Worm (Caenorhabditis elegans) whole organism, midembryonic: Measurements from ENCODE around the gene T24E12.13.

ENCODE experiments used
- T22C8.4 ChIP-seq: fragments of 200-800 bp; sonication (Bioruptor generic); IDR thresholded peaks from 2 replicates; pipeline ENCODE4 v1.3.6; 2022; ENCODE audit warnings: missing genetic modification characterization, missing compliant biosample characterization
- cog-1 ChIP-seq: sonication (generic microtip); optimal IDR thresholded peaks from 2 replicates; lab custom pipeline; 2016; ENCODE audit warnings: missing genetic modification characterization, missing compliant biosample characterization
- flt-1 ChIP-seq: fragments of 200-800 bp; sonication (Bioruptor generic); IDR thresholded peaks from 2 replicates; pipeline ENCODE4 v1.3.6; 2022; ENCODE audit warnings: missing genetic modification characterization, missing compliant biosample characterization
- klf-2 ChIP-seq: fragments of 200-800 bp; sonication (Bioruptor generic); conservative IDR thresholded peaks from 2 replicates; pipeline ENCODE4 v1.3.6; 2022; ENCODE audit warnings: missing genetic modification reagents, missing genetic modification characterization, missing compliant biosample characterization
- med-1 ChIP-seq: sonication (generic microtip); optimal IDR thresholded peaks from 2 replicates; lab custom pipeline; 2017; ENCODE audit warnings: missing genetic modification characterization, mild to moderate bottlenecking, missing compliant biosample characterization, antibody characterized with exemption, missing genetic modification reagents; ENCODE audit not compliant: insufficient read depth
- ref-1 ChIP-seq: fragments of 200-800 bp; sonication (Bioruptor generic); conservative IDR thresholded peaks from 2 replicates; pipeline ENCODE4 v1.3.6; 2022; ENCODE audit warnings: missing genetic modification reagents, missing genetic modification characterization, missing compliant biosample characterization
- tab-1 ChIP-seq: fragments of 200-800 bp; sonication (Bioruptor generic); IDR thresholded peaks from 2 replicates; pipeline ENCODE4 v1.3.6; 2022; ENCODE audit warnings: missing genetic modification characterization, missing compliant biosample characterization
- ztf-23 ChIP-seq: fragments of 200-800 bp; sonication (Bioruptor generic); IDR thresholded peaks from 2 replicates; pipeline ENCODE4 v1.3.6; 2022; ENCODE audit warnings: missing genetic modification reagents, missing genetic modification characterization, missing compliant biosample characterization
- ztf-29 ChIP-seq: fragments of 200-800 bp; sonication (Bioruptor generic); IDR thresholded peaks from 2 replicates; pipeline ENCODE4 v1.3.6; 2022; ENCODE audit warnings: missing genetic modification reagents, missing genetic modification characterization, missing compliant biosample characterization

The T24E12.13 gene

DNA sequence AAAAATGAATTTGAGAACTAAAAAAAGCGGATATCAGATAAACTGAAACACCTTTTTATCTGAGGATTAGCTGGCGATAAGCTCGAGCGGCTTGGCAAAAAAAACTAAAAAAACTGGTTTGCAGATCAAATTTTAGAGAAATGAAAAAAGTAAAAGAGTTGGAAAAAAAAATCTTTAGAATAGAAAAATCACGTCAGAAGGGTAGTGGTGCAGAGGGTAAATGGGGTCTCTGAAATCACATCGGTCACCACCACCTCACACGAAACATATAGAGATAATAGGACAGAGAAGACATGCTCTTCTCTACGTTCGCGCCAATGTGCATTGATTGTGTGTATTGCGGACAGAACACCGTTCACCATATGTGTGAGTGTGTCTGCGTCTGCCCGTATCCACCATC lies 6.0 kb upstream of the T24E12.13 start:
- no peak for TF ChIP-seq ztf-23 (GFP tag; lab: Robert Waterston, UW)
- no peak for TF ChIP-seq klf-2 (GFP tag; lab: Robert Waterston, UW)
- no peak for TF ChIP-seq T22C8.4
- no peak for TF ChIP-seq tab-1 (GFP tag; lab: Robert Waterston, UW)
- no peak for TF ChIP-seq ref-1
- no peak for TF ChIP-seq cog-1 (tag; lab: Kevin White, UChicago)
- TF ChIP-seq flt-1 (GFP tag; lab: Robert Waterston, UW) = no peak
- TF ChIP-seq med-1 = no peak
- no peak for TF ChIP-seq ztf-29 (GFP tag; lab: Robert Waterston, UW)

DNA sequence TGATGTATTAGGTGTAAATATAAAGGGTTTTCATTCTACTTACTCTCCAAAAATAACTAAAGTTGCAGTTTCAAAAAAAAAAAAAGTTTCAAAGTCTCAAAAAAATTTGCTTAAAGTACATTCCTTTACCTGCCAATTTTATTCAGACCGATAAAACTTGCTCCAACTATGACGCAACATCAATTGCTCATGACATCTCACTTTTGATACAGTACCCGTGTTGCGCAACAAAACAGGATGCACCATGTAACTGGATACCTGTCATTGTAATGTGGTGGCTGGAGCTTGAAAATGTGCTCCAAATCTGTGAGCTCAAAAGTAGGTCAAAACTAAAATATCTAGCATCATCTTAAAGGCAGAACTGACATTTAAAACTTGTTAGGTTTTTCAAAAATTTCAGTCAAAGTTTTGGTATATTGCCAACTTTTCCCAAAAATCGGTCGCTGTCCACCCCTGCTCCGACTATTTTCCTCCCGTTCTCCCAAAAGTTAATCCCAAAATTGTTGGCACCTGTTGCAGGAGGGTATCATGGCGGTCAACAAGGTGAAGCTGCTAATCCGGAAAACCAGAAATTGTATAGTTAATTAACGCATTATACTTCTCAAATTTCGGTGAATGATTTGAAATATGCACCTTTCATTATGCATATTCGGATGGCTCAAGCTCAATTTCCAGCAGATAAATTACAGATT lies 4.8 kb upstream of the T24E12.13 start, which contains the start of gene T24E12.2:
TSS of gene T24E12.2 (plus strand) at position 642 of the 692 bp plus-strand sequence.
- no peak for TF ChIP-seq cog-1 (tag; lab: Kevin White, UChicago)

DNA sequence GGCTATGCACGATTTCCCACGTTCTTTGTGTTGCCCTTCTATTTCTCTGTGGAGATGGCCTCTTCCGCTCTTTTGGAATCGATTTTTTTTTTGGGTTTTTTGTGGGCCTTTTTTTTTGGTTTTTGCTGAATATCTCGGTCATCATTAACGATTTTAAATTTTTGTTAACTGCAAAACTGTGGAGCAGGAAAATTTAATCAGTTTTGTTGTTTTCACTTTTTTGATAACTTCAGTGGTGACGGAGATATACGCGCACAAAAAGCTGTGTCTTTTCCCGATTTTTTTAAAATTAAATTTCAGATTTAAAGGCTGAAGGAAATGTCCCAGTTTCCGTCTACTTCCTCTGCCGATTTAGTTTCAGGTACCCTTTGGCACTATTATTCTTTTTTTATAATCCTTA lies 2.0 kb upstream of the T24E12.13 start, which contains the start of gene T24E12.1:
TSS of gene T24E12.1 (plus strand) at position 301 of the 400 bp plus-strand sequence.
- TF ChIP-seq ref-1 (no peak), med-1 (no peak), T22C8.4 (no peak), flt-1 (GFP tag; lab: Robert Waterston, UW) (no peak), cog-1 (tag; lab: Kevin White, UChicago) (no peak), ztf-23 (GFP tag; lab: Robert Waterston, UW) (no peak), klf-2 (GFP tag; lab: Robert Waterston, UW) (no peak), ztf-29 (GFP tag; lab: Robert Waterston, UW) (no peak), tab-1 (GFP tag; lab: Robert Waterston, UW) (no peak)

DNA sequence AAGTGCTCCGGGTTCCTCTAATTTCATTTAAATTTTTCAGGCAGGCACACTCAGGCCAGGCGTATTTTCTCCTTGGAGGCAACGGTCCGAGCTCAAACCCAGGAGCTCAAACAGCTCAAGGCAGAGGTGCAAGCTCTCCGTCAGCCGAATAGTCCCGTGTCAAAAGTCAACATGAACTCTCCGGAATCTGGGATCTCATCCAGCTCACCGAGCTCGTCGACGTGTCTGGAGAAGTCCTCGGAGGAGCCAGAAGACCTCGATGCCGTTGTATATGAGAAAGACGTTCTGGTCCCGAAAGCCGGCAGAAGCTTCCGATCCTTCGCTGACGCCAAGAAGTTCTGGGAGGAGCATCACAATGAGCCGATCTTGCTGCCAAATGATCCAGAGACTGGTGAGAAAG lies 1.5 kb upstream of the T24E12.13 start:
- TF ChIP-seq med-1 = no peak

DNA sequence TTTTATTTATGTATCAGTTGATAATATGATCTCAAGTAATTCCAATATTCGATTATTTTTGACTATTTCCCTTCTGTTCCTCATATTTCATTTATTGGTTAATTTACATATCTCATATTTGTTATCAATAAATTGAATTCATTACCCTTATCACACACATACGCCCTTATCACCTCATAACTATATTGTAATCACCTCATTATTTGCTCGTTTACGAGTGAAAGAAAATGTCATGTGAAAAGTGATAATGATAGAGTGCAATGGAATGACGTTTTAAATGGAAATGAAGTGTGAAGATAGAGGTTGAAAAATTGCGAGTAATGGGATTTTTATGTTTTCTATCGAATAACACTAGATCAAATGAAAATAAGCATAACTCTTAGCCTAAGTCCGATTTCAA lies 713 bp upstream of the T24E12.13 start:
- TF ChIP-seq klf-2 (GFP tag; lab: Robert Waterston, UW) = no peak
- no peak for TF ChIP-seq cog-1 (tag; lab: Kevin White, UChicago)
- no peak for TF ChIP-seq ztf-29 (GFP tag; lab: Robert Waterston, UW)
- no peak for TF ChIP-seq ztf-23 (GFP tag; lab: Robert Waterston, UW)
- TF ChIP-seq med-1 = no peak
- no peak for TF ChIP-seq ref-1
- TF ChIP-seq T22C8.4 = no peak
- no peak for TF ChIP-seq tab-1 (GFP tag; lab: Robert Waterston, UW)
- TF ChIP-seq flt-1 (GFP tag; lab: Robert Waterston, UW) = no peak

DNA sequence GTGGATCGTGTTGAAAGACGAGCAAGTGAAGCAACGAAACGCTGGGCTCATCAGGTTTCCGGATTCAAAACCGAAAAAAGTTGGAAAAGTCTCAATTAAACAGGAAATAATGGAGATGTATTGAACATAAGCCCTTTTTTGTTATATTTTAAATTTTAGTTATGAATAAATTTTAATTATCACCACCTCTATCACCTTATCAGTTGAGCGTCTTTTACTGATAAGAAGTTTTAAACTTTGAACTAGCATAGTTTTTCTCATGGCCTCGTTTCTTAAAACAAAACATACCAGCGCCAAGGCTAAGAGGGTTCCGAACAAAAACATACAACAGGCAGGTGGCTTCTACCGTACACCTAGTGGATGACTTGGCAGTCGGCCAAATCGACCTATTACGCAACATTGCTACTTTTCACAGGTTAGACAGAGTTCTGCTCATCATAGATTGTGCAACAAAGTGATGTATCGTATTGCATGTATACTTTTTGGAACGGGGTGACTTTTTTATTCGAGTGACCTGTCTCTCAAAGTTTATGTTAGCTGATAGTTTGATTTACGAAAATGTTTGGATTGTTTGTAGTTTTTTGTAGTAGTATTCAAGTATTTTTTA lies 1.2 kb downstream of the T24E12.13 start:
- TF ChIP-seq cog-1 (tag; lab: Kevin White, UChicago) = no peak

DNA sequence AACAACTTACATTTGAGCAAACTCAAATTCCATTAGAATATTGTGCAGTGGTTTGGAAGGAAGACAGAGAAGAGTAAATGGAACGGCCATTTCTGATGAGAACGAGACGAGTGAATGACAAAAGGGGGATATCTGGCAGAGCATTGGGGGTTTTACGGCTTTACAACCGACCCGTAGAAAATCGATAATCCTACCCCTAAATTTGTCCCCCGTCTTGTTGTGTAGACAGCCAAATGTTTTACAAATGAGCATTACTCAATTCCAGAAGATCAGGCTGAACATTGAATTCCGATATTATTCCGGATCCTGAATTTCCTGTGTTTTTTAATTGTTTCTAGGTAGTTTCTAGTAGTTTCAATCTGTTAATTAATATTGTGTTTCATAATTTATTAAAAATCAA lies 6.1 kb downstream of the T24E12.13 start, which contains the start of gene fbxb-99:
TSS of gene fbxb-99 (minus strand) at position 101 of the 400 bp plus-strand sequence.
- no peak for TF ChIP-seq cog-1 (tag; lab: Kevin White, UChicago)
- TF ChIP-seq klf-2 (GFP tag; lab: Robert Waterston, UW) = no peak
- no peak for TF ChIP-seq flt-1 (GFP tag; lab: Robert Waterston, UW)
- TF ChIP-seq ref-1 = no peak
- no peak for TF ChIP-seq ztf-23 (GFP tag; lab: Robert Waterston, UW)
- TF ChIP-seq med-1 = no peak
- no peak for TF ChIP-seq ztf-29 (GFP tag; lab: Robert Waterston, UW)
- no peak for TF ChIP-seq tab-1 (GFP tag; lab: Robert Waterston, UW)
- TF ChIP-seq T22C8.4 = no peak

DNA sequence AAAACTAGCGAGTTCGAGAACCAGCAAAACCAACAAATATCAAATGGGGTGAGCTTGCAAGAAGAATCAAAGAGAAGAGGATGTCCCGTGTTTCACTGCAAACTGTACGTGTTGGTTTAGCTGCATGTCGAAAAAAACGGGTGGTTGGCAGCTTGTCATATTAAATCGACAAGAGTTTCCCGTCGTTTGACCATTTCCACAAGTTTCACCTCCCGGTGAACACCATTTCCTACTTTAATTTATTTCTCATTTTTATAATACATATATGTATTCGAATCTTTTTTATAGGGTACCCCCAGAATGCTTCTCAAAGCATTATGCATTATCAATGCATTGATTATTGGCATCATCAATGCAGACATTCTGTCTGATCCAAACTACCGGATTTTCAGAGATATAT lies 8.1 kb downstream of the T24E12.13 start, which contains the start of gene Y8A9A.2:
TSS of gene Y8A9A.2 (plus strand) at position 301 of the 400 bp plus-strand sequence.
- TF ChIP-seq cog-1 (tag; lab: Kevin White, UChicago) (no peak), tab-1 (GFP tag; lab: Robert Waterston, UW) (no peak)

DNA sequence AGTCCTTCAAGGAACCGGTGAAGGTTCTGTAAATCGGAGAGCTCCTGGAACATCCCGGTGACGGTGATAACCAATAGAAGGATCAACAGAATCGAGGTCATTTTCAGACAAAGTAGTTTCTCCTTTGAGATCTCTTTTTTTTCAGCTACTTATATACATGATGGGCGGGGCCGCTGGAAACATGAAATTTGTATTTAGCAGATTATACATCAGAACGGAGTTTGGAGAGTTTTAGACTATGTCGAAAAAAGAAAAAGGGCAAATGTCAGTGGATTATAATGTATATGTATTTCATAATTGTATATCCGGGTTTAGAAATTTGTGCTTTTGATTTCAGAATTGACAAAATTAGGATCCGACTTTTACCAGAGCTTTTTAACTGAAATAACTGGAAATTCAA lies 16.0 kb downstream of the T24E12.13 start, which contains the start of gene ins-32:
TSS of gene ins-32 (minus strand) at position 101 of the 400 bp plus-strand sequence.
- no peak for TF ChIP-seq ref-1
- TF ChIP-seq cog-1 (tag; lab: Kevin White, UChicago) = no peak
- TF ChIP-seq tab-1 (GFP tag; lab: Robert Waterston, UW) = no peak
- TF ChIP-seq T22C8.4 = no peak
- no peak for TF ChIP-seq klf-2 (GFP tag; lab: Robert Waterston, UW)
- no peak for TF ChIP-seq ztf-23 (GFP tag; lab: Robert Waterston, UW)
- TF ChIP-seq med-1 = no peak

DNA sequence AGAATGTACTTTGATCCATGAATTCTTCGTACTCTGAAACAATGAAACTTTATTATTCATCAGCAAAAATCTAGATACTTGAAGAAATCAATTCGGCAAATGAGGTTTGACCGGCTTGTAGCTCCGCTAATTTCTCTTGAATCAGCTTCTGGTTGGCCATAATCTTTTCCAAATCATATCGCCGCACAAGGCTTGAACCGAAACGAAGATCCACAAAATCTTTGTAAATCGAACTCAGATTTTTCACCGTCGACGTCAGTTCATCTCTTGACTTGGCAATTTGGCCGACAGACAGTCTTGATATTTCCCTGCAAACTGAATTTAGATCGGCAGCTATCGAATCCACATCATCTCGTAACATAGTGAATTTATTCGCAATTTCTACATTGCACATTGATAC lies 18.3 kb downstream of the T24E12.13 start:
- no peak for TF ChIP-seq cog-1 (tag; lab: Kevin White, UChicago)

DNA sequence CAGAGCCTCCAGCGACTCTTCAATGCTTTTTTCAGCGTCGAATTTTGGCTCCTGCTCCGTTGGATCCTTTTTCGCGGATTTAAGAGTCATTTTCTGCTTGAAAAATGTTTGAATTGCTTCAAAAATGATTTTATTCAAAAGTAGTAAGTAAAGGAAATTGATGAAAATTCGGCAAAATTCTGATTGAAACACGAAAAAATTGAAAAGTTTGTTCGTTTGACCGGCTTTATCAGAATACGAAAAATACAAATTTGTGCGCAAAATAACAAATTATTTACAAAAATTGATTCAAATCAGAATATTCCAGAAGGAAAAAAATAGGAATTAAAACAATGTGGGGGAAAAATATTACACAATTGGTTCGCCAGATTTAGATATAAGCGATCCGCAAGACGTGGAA lies 19.7 kb downstream of the T24E12.13 start, which contains the start of gene F54D10.4:
TSS of gene F54D10.4 (minus strand) at position 101 of the 400 bp plus-strand sequence.
- TF ChIP-seq tab-1 (GFP tag; lab: Robert Waterston, UW) (no peak), ztf-29 (GFP tag; lab: Robert Waterston, UW) (no peak), flt-1 (GFP tag; lab: Robert Waterston, UW) (no peak), klf-2 (GFP tag; lab: Robert Waterston, UW) (no peak), ztf-23 (GFP tag; lab: Robert Waterston, UW) (no peak), T22C8.4 (no peak), med-1 (no peak), ref-1 (no peak), cog-1 (tag; lab: Kevin White, UChicago) (no peak)
